Fruit fly (Drosophila melanogaster) whole organism: Measurements from ENCODE around the gene CG10681.

ENCODE experiments used
- pan ChIP-seq: fragments of >200 bp; optimal IDR thresholded peaks from 2 replicates; lab custom pipeline; 2017
- usp ChIP-seq: fragments of >200 bp; optimal IDR thresholded peaks from 2 replicates; lab custom pipeline; 2017; ENCODE audit warnings: missing biosample characterization, missing genetic modification characterization, mixed read lengths

- TF ChIP-seq usp (no peak), pan (lab: Kevin White, UChicago) (no peak)
Measured at dm6 chr3L:12471471-12471978, 29.8 kb upstream of the CG10681 start, which contains the start of gene CG10616.
